Worm (Caenorhabditis elegans): Measurements from ENCODE around the gene bcas-2.

Gene bcas-2

DNA sequence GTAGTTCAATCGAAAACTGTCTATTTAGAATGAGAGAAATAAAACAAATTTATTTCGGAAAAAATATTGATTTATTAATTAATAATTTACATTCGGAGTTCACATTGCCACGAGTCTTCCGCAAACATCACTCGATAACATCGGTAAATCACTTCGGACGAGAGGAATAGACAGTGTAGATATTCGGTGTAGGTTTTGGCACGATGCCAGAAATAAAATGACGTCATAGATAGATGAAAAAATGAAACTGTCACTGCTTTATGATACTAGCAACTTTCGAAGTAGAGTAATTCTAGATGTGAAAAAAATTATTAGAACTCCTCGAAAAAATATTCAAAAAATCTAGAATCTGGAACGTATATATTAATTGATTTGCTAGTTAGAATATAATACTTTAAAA, 33.8 kb upstream of the bcas-2 start:
- TF ChIP-seq snpc-4 (tag; optimal IDR thresholded peaks at IDR 0.05) (no peak), sma-9 (GFP tag; optimal IDR thresholded peaks at IDR 0.05) (peak; percentile 3), sma-9 (tag; optimal IDR thresholded peaks at IDR 0.05) (no peak), sem-4 (tag; optimal IDR thresholded peaks at IDR 0.05) (no peak), gmeb-1 (tag; optimal IDR thresholded peaks at IDR 0.05) (no peak)

DNA sequence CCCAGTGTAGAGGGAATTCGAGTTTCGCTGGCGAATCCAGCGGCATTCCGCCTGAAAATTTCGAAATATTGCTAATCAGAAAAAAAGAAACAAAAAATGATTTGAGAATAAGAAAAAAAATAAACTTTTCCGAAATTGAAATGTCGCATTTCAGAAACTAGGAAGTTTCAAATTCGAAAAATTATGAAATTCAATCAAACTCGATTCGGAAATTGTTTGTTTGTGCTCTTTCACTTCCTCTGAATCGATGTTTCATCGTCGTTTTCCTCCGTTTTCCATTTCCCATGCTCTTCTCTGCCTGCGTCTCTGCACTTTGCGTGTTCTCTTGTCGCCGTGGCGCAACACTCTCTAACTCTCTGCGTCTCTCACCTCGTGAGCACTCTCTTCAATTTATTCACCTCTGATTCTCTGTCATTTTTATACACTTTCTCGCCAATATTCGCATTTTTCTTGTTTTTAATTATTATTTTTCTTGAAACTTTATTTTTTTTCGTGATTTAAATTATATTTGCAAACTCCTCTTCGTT, 32.7 kb upstream of the bcas-2 start, which contains the start of gene C18F10.7:
C18F10.7 (minus strand) TSS at position 51 of the 527 bp plus-strand sequence.
- peak; percentile 85 to 90 for TF ChIP-seq mdl-1 (tag; optimal IDR thresholded peaks at IDR 0.05)
- TF ChIP-seq crh-2 (tag; optimal IDR thresholded peaks at IDR 0.05): peak; percentile 66
- TF ChIP-seq nhr-237 (tag; optimal IDR thresholded peaks at IDR 0.05): no peak
- TF ChIP-seq ztf-4 (tag; optimal IDR thresholded peaks at IDR 0.05): no peak
- TF ChIP-seq sma-9 (GFP tag; optimal IDR thresholded peaks at IDR 0.05): peak; percentile 91
- no peak for TF ChIP-seq sma-9 (tag; optimal IDR thresholded peaks at IDR 0.05)
- peak; percentile 54 for TF ChIP-seq fos-1 (tag; optimal IDR thresholded peaks at IDR 0.05)
- no peak for TF ChIP-seq peb-1 (tag; optimal IDR thresholded peaks at IDR 0.05)
- TF ChIP-seq unc-55 (GFP tag; optimal IDR thresholded peaks at IDR 0.05): peak; percentile 74
- TF ChIP-seq zag-1 (tag; optimal IDR thresholded peaks at IDR 0.05): no peak
- TF ChIP-seq nhr-6 (tag; optimal IDR thresholded peaks at IDR 0.05): no peak
- TF ChIP-seq nhr-12 (tag; optimal IDR thresholded peaks at IDR 0.05): no peak
- peak; percentile 61 for TF ChIP-seq mab-5 (tag; optimal IDR thresholded peaks at IDR 0.05)
- peak in 1 of 2 experiments; percentile 80 for TF ChIP-seq lsy-2 (tag; optimal IDR thresholded peaks at IDR 0.05)
- no peak for TF ChIP-seq nhr-11 (tag; optimal IDR thresholded peaks at IDR 0.05)
- TF ChIP-seq C34F6.9 (tag; optimal IDR thresholded peaks at IDR 0.05): peak; percentile 87
- TF ChIP-seq nhr-25 (tag; optimal IDR thresholded peaks at IDR 0.05): no peak
- TF ChIP-seq nhr-23 (tag; optimal IDR thresholded peaks at IDR 0.05): no peak
- TF ChIP-seq ztf-1 (GFP tag; conservative IDR thresholded peaks at IDR 0.05): no peak
- TF ChIP-seq sma-3 (GFP tag; optimal IDR thresholded peaks at IDR 0.05): peak; percentile 30
- TF ChIP-seq elt-3 (tag; optimal IDR thresholded peaks at IDR 0.05): no peak
- TF ChIP-seq unc-39 (tag; optimal IDR thresholded peaks at IDR 0.05): no peak
- no peak for TF ChIP-seq ceh-16 (tag; optimal IDR thresholded peaks at IDR 0.05)
- peak; percentile 25 for TF ChIP-seq snpc-4 (tag; optimal IDR thresholded peaks at IDR 0.05)
- no peak for TF ChIP-seq ztf-11 (tag; optimal IDR thresholded peaks at IDR 0.05)
- TF ChIP-seq nhr-129 (tag; optimal IDR thresholded peaks at IDR 0.05): peak; percentile 57
- TF ChIP-seq lin-39 (tag; optimal IDR thresholded peaks at IDR 0.05): no peak
- peak; percentile 2 for TF ChIP-seq R02D3.7 (tag; optimal IDR thresholded peaks at IDR 0.05)
- TF ChIP-seq sem-4 (tag; optimal IDR thresholded peaks at IDR 0.05): peak; percentile 80
- no peak for TF ChIP-seq alr-1 (tag; optimal IDR thresholded peaks at IDR 0.05)
- no peak for TF ChIP-seq nhr-10 (tag; optimal IDR thresholded peaks at IDR 0.05)
- peak; percentile 55 for TF ChIP-seq egl-27 (tag; optimal IDR thresholded peaks at IDR 0.05)
- TF ChIP-seq aly-2 (tag; optimal IDR thresholded peaks at IDR 0.05): no peak
- TF ChIP-seq F13H6.1 (tag; optimal IDR thresholded peaks at IDR 0.05): peak; percentile 70
- TF ChIP-seq gmeb-1 (tag; optimal IDR thresholded peaks at IDR 0.05): peak; percentile 63
- peak; percentile 49 for TF ChIP-seq lin-13 (GFP tag; optimal IDR thresholded peaks at IDR 0.05)
- TF ChIP-seq unc-62 (GFP tag; optimal IDR thresholded peaks at IDR 0.05): no peak
- no peak for TF ChIP-seq skn-1 (tag; optimal IDR thresholded peaks at IDR 0.05)
- TF ChIP-seq lin-11 (tag; optimal IDR thresholded peaks at IDR 0.05): no peak

DNA sequence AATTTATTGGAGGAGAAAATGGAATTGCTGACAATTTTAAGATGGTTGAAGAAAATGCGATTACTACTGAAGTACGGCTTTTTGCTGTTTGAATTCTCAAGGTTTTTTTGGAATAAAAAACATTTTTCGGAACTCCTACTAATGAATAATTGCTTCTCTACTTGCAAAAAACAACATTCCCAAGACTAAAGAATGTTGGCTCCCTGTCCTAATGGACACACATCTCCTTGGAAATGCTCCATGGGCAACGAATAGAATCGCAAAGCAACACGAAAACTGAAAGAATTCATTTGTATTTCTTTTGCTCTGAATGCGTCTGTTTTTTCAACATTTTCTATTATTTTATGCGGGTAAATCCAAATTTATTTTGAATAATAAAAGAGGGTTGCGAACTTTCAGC, 27.2 kb upstream of the bcas-2 start, which contains the start of gene C18F10.2:
C18F10.2 (plus strand) TSS at position 301 of the 400 bp plus-strand sequence.
- TF ChIP-seq lin-13 (GFP tag; optimal IDR thresholded peaks at IDR 0.05): no peak
- TF ChIP-seq mab-5 (tag; optimal IDR thresholded peaks at IDR 0.05): no peak

DNA sequence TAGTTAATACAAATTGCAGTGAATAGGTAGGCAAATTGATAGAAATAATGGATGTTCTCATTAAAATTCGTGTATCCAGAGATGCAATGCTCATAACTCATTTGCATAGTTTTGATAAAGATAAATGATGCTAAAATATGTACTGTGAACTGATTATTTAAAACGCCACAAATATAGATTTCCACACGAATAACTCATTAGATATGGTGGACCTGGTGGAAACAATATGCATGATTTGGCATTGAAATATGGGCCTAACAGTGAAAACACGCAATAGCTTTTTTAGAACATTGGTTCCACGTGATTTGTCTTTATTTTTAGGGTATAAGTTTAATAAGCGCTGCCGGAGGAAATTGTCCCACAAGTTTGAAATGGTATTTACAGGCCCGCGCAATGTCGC, 24.6 kb upstream of the bcas-2 start, which contains the start of gene srg-3:
srg-3 (minus strand) TSS at position 101 of the 400 bp plus-strand sequence.
- TF ChIP-seq skn-1 (tag; optimal IDR thresholded peaks at IDR 0.05) (no peak), mab-5 (tag; optimal IDR thresholded peaks at IDR 0.05) (no peak), ztf-11 (tag; optimal IDR thresholded peaks at IDR 0.05) (no peak), nhr-10 (tag; optimal IDR thresholded peaks at IDR 0.05) (no peak), C34F6.9 (tag; optimal IDR thresholded peaks at IDR 0.05) (no peak), ZK546.5 (tag; optimal IDR thresholded peaks at IDR 0.05) (no peak), nhr-129 (tag; optimal IDR thresholded peaks at IDR 0.05) (no peak), dmd-4 (tag; optimal IDR thresholded peaks at IDR 0.05) (no peak), ceh-16 (tag; optimal IDR thresholded peaks at IDR 0.05) (no peak), nhr-21 (tag; optimal IDR thresholded peaks at IDR 0.05) (no peak), elt-1 (tag; optimal IDR thresholded peaks at IDR 0.05) (no peak), lin-13 (GFP tag; optimal IDR thresholded peaks at IDR 0.05) (no peak), zag-1 (tag; optimal IDR thresholded peaks at IDR 0.05) (no peak), elt-3 (tag; optimal IDR thresholded peaks at IDR 0.05) (no peak), nhr-12 (tag; optimal IDR thresholded peaks at IDR 0.05) (no peak)
